Worm (Caenorhabditis elegans): ENCODE measurements around the gene clec-36.

DNA sequence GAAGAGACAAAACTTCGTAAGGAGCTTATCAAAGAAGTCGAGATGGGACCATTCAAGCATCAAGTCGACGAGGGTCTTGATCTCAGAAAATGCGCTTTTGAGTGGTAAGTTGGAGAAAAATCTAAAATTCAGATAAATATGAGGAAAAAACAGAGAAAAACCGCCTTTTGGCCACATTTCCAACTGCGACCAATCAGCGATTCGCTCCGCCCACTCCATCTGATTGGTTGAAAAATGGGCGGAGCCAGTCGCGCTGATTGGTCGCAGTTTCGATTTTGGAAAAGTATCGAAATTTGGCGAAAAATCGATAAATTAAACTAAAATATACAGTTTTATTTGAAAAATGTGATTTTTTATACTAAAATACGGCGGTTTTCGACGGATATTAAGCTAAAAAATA lies 36.6 kb downstream of the clec-36 start:
- TF ChIP-seq snpc-4 (tag; optimal IDR thresholded peaks at IDR 0.05) (no peak), unc-130 (GFP tag; optimal IDR thresholded peaks at IDR 0.05) (no peak), attf-4 (tag; optimal IDR thresholded peaks at IDR 0.05) (no peak), lin-39 (tag; optimal IDR thresholded peaks at IDR 0.05) (no peak), mdl-1 (tag; optimal IDR thresholded peaks at IDR 0.05) (no peak), skn-1 (tag; optimal IDR thresholded peaks at IDR 0.05) (no peak), ceh-28 (tag; optimal IDR thresholded peaks at IDR 0.05) (no peak), dmd-8 (GFP tag; IDR thresholded peaks at IDR 0.05) (no peak), mep-1 (tag; optimal IDR thresholded peaks at IDR 0.05) (no peak), zip-11 (GFP tag; IDR thresholded peaks at IDR 0.05) (no peak), pha-4 (GFP tag; IDR thresholded peaks at IDR 0.05) (no peak), pha-4 (tag; optimal IDR thresholded peaks at IDR 0.05) (no peak), unc-62 (GFP tag; optimal IDR thresholded peaks at IDR 0.05 in 1 of 2) (no peak), unc-62 (tag; optimal IDR thresholded peaks at IDR 0.05) (no peak), nhr-11 (tag; optimal IDR thresholded peaks at IDR 0.05) (no peak), nhr-77 (tag; optimal IDR thresholded peaks at IDR 0.05) (no peak)
